Fruit fly (Drosophila melanogaster): ENCODE data around the gene CG32071.

Gene CG32071

dm6 chr3L:11113198-11114197 is 9.8 kb upstream of the CG32071 start, which contains the start of gene Sod1 (continued):
- TF ChIP-seq crol (GFP tag; IDR thresholded peaks at IDR 0.05) (peak; percentile 93), CG12391 (tag; optimal IDR thresholded peaks at IDR 0.05) (peak; percentile 20), CG34422 (GFP tag; IDR thresholded peaks at IDR 0.05) (peak; percentile 83; the same call in 1 of the 3 replicates), Mes4 (GFP tag; optimal IDR thresholded peaks at IDR 0.05) (no peak), pzg (GFP tag; optimal IDR thresholded peaks at IDR 0.05) (peak; percentile 76), h (optimal IDR thresholded peaks at IDR 0.05) (no peak), tup (GFP tag; optimal IDR thresholded peaks at IDR 0.05) (no peak), Dref (GFP tag; IDR thresholded peaks at IDR 0.05) (no peak), CG12071 (GFP tag; optimal IDR thresholded peaks at IDR 0.05) (no peak), dati (GFP tag; IDR thresholded peaks at IDR 0.05) (no peak), sqz (GFP tag; optimal IDR thresholded peaks at IDR 0.05) (peak; percentile 22), nmo (GFP tag; optimal IDR thresholded peaks at IDR 0.05) (peak; percentile 31), Sox102F (GFP tag; optimal IDR thresholded peaks at IDR 0.05) (no peak), CG12659 (GFP tag; optimal IDR thresholded peaks at IDR 0.05) (peak; percentile 34), CG15514 (GFP tag; optimal IDR thresholded peaks at IDR 0.05) (peak; percentile 98), Opbp (GFP tag; IDR thresholded peaks at IDR 0.05; ENCODE audit: partially characterized antibody) (no peak), Scr (GFP tag; IDR thresholded peaks at IDR 0.05; ENCODE audit: partially characterized antibody) (0 out of 2 replicates have a peak, but pooled peaks have one; percentile 33), Drgx (GFP tag; IDR thresholded peaks at IDR 0.05) (0 out of 2 replicates have a peak, but pooled peaks have one; percentile 19), CG18619 (GFP tag; optimal IDR thresholded peaks at IDR 0.05) (no peak), bbx (GFP tag; IDR thresholded peaks at IDR 0.05; ENCODE audit: partially characterized antibody) (no peak), gfzf (GFP tag; optimal IDR thresholded peaks at IDR 0.05) (peak; percentile 92), CG1603 (tag; optimal IDR thresholded peaks at IDR 0.05) (peak; percentile 27), pfk (GFP tag; optimal IDR thresholded peaks at IDR 0.05) (no peak), ssp (GFP tag; IDR thresholded peaks at IDR 0.05) (peak; percentile 76), bsh (GFP tag; optimal IDR thresholded peaks at IDR 0.05) (peak; percentile 5 to 80), CG11696 (GFP tag; IDR thresholded peaks at IDR 0.05) (peak; percentile 86), CG9727 (GFP tag; optimal IDR thresholded peaks at IDR 0.05) (peak; percentile 5), CG30020 (tag; optimal IDR thresholded peaks at IDR 0.05) (peak; percentile 10), ttk (GFP tag; IDR thresholded peaks at IDR 0.05) (no peak), PHDP (tag; optimal IDR thresholded peaks at IDR 0.05) (peak; percentile 25), lilli (GFP tag; optimal IDR thresholded peaks at IDR 0.05) (no peak), CTCF (GFP tag; optimal IDR thresholded peaks at IDR 0.05) (peak; percentile 10), chinmo (GFP tag; IDR thresholded peaks at IDR 0.05; ENCODE audit: partially characterized antibody) (peak; percentile 71; the same call in 1 of the 4 replicates), CG3995 (GFP tag; optimal IDR thresholded peaks at IDR 0.05) (peak; percentile 89), dm (GFP tag; optimal IDR thresholded peaks at IDR 0.05) (peak; percentile 15), Eip74EF (GFP tag; optimal IDR thresholded peaks at IDR 0.05) (no peak), otp (GFP tag; IDR thresholded peaks at IDR 0.05) (no peak), vnd (GFP tag; IDR thresholded peaks at IDR 0.05; ENCODE audit: partially characterized antibody) (0 out of 3 replicates have a peak, but pooled peaks have one; percentile 12), sens (GFP tag) (peak; percentile 69), Hr78 (GFP tag; optimal IDR thresholded peaks at IDR 0.05) (peak in 1 of 2 experiments; percentile 97)

Measured in whole organism, embryonic.